Worm (Caenorhabditis elegans): ENCODE results near the gene gad-3.

gad-3 gene

DNA sequence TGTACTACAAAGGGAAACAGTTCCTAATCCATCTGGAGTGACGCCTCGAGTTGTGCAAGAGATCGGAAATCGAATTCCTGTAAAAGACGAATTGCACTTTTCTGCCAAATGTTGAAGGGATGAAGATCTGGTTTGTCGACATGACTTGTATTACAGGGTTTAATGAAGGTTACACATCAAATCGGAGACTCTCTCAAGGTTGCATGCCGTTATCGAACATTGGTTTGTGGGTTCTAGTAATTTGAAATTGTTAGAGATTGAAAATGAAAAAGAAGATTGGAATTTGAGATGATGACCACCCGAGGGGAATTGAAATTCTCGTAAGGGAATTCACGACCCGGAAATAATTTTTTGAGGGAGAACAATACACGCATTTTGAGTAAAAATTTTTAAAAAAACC is 6.5 kb downstream of the gad-3 start (continued):
- no peak for TF ChIP-seq tbx-2 (tag; optimal IDR thresholded peaks at IDR 0.05)
- peak in 1 of 3 experiments; percentile 12 for TF ChIP-seq ceh-82 (tag; optimal IDR thresholded peaks at IDR 0.05)
- peak; percentile 43 for TF ChIP-seq snu-23 (GFP tag; optimal IDR thresholded peaks at IDR 0.05)
- peak; percentile 33 for TF ChIP-seq nhr-90 (tag; optimal IDR thresholded peaks at IDR 0.05; ENCODE audit: poor library complexity)
- peak; percentile 13 for TF ChIP-seq nhr-47 (tag; optimal IDR thresholded peaks at IDR 0.05)
- no peak for TF ChIP-seq elt-2 (tag; optimal IDR thresholded peaks at IDR 0.05)
- TF ChIP-seq ceh-88 (GFP tag; IDR thresholded peaks at IDR 0.05) = no peak
- no peak for TF ChIP-seq dsc-1 (tag; optimal IDR thresholded peaks at IDR 0.05)
- no peak for TF ChIP-seq egl-13 (tag; optimal IDR thresholded peaks at IDR 0.05)

DNA sequence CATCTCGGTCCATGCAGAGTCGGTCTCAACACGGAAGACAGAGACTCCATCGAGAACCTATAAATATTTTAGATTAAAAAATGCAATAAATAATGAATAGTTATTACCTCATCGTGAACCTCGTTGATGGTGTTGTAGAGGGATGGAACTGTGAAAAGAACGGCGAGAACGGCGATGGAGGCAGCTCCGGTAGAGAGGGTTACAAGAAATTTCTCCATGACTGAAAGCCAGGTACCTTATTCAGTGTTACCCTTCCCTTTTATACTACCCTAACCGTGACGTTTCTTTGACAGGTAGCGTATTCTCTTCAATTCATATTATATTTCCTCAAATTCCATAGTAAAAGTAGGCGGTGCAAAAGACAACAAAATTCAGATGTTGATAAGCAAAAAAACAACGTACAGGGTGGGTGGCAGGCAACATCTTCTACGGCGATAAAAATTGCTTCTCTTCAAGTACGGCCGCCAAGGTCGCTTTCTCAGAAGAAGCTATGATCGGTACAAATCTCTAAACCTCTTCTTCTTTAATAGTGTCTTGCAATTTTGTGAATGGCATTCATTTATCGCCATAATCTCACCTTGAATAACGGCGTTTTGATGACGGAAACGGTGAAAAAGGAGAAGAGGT is 7.6 kb downstream of the gad-3 start, which contains the start of gene col-10:
Gene col-10 (minus strand): TSS at position 235 of the 627 bp plus-strand sequence.
- TF ChIP-seq pag-3 (tag; optimal IDR thresholded peaks at IDR 0.05; ENCODE audit: borderline replicate concordance, insufficient read depth) = peak; percentile 60
- TF ChIP-seq nhr-71 (tag; optimal IDR thresholded peaks at IDR 0.05) = peak; percentile 71
- peak; percentile 64 for TF ChIP-seq blmp-1 (tag; optimal IDR thresholded peaks at IDR 0.05)
- peak; percentile 23 for TF ChIP-seq xbp-1 (tag; optimal IDR thresholded peaks at IDR 0.05)
- TF ChIP-seq vab-15 (tag; optimal IDR thresholded peaks at IDR 0.05) = no peak
- no peak for TF ChIP-seq nhr-84 (tag; optimal IDR thresholded peaks at IDR 0.05)
- peak in 1 of 2 experiments; percentile 7 for TF ChIP-seq lsy-2 (tag; optimal IDR thresholded peaks at IDR 0.05)
- no peak for TF ChIP-seq efl-1 (optimal IDR thresholded peaks at IDR 0.05)
- TF ChIP-seq efl-1 (GFP tag; optimal IDR thresholded peaks at IDR 0.05 in 1 of 2) = no peak
- TF ChIP-seq mep-1 (tag; optimal IDR thresholded peaks at IDR 0.05) = peak; percentile 26
- peak; percentile 78 for TF ChIP-seq nhr-20 (tag; optimal IDR thresholded peaks at IDR 0.05)
- peak; percentile 31; the same call in 1 of the 2 replicates for TF ChIP-seq nhr-19 (GFP tag; conservative IDR thresholded peaks at IDR 0.05)
- peak; percentile 62 for TF ChIP-seq nhr-90 (tag; optimal IDR thresholded peaks at IDR 0.05; ENCODE audit: poor library complexity)
- TF ChIP-seq lin-14 (GFP tag; optimal IDR thresholded peaks at IDR 0.05) = peak; percentile 91
- peak; percentile 81 for TF ChIP-seq ama-1 (optimal IDR thresholded peaks at IDR 0.05)
- no peak for TF ChIP-seq ceh-8 (GFP tag; optimal IDR thresholded peaks at IDR 0.05)
- no peak for TF ChIP-seq nhr-11 (tag; optimal IDR thresholded peaks at IDR 0.05)
- peak; percentile 98 for TF ChIP-seq nhr-85 (tag)
- TF ChIP-seq snu-23 (GFP tag; optimal IDR thresholded peaks at IDR 0.05) = peak; percentile 74
- peak in 1 of 3 experiments; percentile 9 for TF ChIP-seq dpl-1 (GFP tag; optimal IDR thresholded peaks at IDR 0.05)
- peak in 4 of 6 experiments; percentile 40 to 82 (median 62) for TF ChIP-seq elt-3 (tag; optimal IDR thresholded peaks at IDR 0.05)
- peak; percentile 34 for TF ChIP-seq nhr-47 (tag; optimal IDR thresholded peaks at IDR 0.05)
- peak; percentile 18; the same call in 1 of the 2 replicates for TF ChIP-seq grh-1 (GFP tag; IDR thresholded peaks at IDR 0.05)
- TF ChIP-seq ztf-4 (tag; optimal IDR thresholded peaks at IDR 0.05) = peak; percentile 29

DNA sequence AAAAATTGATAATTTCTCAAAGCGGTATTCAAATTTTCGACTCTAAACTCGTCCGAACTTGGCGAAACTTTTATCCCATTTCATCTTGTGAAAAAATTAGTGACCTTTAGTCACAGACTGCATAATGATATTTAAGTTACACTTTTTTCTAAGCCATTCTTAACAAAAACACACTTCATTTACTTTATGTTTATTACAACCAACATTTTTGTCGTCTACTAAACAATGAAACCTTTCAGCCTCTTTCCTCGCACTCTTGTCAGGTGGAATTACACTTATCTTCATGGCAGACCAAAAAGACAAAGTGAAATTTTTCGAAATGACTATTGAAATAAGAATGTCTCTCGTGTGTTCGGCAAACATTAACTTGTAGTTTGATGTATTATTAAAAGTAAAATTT is 8.9 kb downstream of the gad-3 start:
- TF ChIP-seq nhr-47 (tag; optimal IDR thresholded peaks at IDR 0.05) = peak; percentile 21
- TF ChIP-seq pag-3 (tag; optimal IDR thresholded peaks at IDR 0.05; ENCODE audit: borderline replicate concordance, insufficient read depth) = no peak
- TF ChIP-seq snu-23 (GFP tag; optimal IDR thresholded peaks at IDR 0.05) = no peak
- TF ChIP-seq jun-1 (tag; optimal IDR thresholded peaks at IDR 0.05) = peak; percentile 42
- TF ChIP-seq pax-3 (tag; optimal IDR thresholded peaks at IDR 0.05) = no peak
- TF ChIP-seq nhr-19 (GFP tag; conservative IDR thresholded peaks at IDR 0.05) = 0 out of 2 replicates have a peak, but pooled peaks have one; percentile 5
- peak in 2 of 6 experiments; percentile 35 to 46 for TF ChIP-seq elt-3 (tag; optimal IDR thresholded peaks at IDR 0.05)
- no peak for TF ChIP-seq nhr-12 (tag; optimal IDR thresholded peaks at IDR 0.05)
- TF ChIP-seq alr-1 (tag; optimal IDR thresholded peaks at IDR 0.05; ENCODE audit: borderline replicate concordance) = no peak
- TF ChIP-seq nhr-85 (tag) = peak; percentile 70
- no peak for TF ChIP-seq F16B12.6 (tag; optimal IDR thresholded peaks at IDR 0.05)
- no peak for TF ChIP-seq xbp-1 (tag; optimal IDR thresholded peaks at IDR 0.05)
- no peak for TF ChIP-seq lin-39 (tag; optimal IDR thresholded peaks at IDR 0.05)
- TF ChIP-seq nhr-71 (tag; optimal IDR thresholded peaks at IDR 0.05) = peak; percentile 50
- no peak for TF ChIP-seq aha-1 (tag; optimal IDR thresholded peaks at IDR 0.05)
- TF ChIP-seq dpl-1 (GFP tag; optimal IDR thresholded peaks at IDR 0.05) = no peak
- peak; percentile 6 for TF ChIP-seq lin-14 (GFP tag; optimal IDR thresholded peaks at IDR 0.05)
- peak; percentile 54 for TF ChIP-seq aly-2 (tag; optimal IDR thresholded peaks at IDR 0.05)
- TF ChIP-seq egl-27 (tag; optimal IDR thresholded peaks at IDR 0.05) = no peak
- TF ChIP-seq lsy-2 (tag; optimal IDR thresholded peaks at IDR 0.05) = peak in 1 of 2 experiments; percentile 43
- TF ChIP-seq nhr-11 (tag; optimal IDR thresholded peaks at IDR 0.05) = no peak
- TF ChIP-seq ama-1 (optimal IDR thresholded peaks at IDR 0.05) = peak; percentile 73
- no peak for TF ChIP-seq fkh-4 (tag; optimal IDR thresholded peaks at IDR 0.05; ENCODE audit: borderline replicate concordance)
- no peak for TF ChIP-seq ztf-11 (tag; optimal IDR thresholded peaks at IDR 0.05)
- TF ChIP-seq efl-1 (optimal IDR thresholded peaks at IDR 0.05) = peak in 1 of 2 experiments; percentile 11
- TF ChIP-seq efl-1 (GFP tag; optimal IDR thresholded peaks at IDR 0.05 in 1 of 2) = no peak
- peak; percentile 10 for TF ChIP-seq nhr-90 (tag; optimal IDR thresholded peaks at IDR 0.05; ENCODE audit: poor library complexity)

Data from whole organism, L1 larva.